Worm (Caenorhabditis elegans) whole organism, young adult: ENCODE data around the gene nhr-138.

ENCODE experiments used
- B0019.2 ChIP-seq: fragments of 200-800 bp; sonication (Bioruptor generic); conservative IDR thresholded peaks from 2 replicates; pipeline ENCODE4 v1.3.6; 2022; ENCODE audit warnings: missing genetic modification reagents, missing genetic modification characterization, missing compliant biosample characterization
- B0035.1 ChIP-seq: sonication (generic microtip); optimal IDR thresholded peaks from 2 replicates; lab custom pipeline; 2016; ENCODE audit warnings: missing genetic modification characterization, mild to moderate bottlenecking, missing compliant biosample characterization, missing genotype, missing genetic modification reagents
- F37B4.10 ChIP-seq: fragments of 200-800 bp; sonication (Bioruptor generic); IDR thresholded peaks from 2 replicates; pipeline ENCODE4 v1.3.6; 2022; ENCODE audit warnings: missing genetic modification characterization, missing compliant biosample characterization
- F55B11.4 ChIP-seq: sonication (generic microtip); optimal IDR thresholded peaks from 2 replicates; lab custom pipeline; 2016; ENCODE audit warnings: missing compliant biosample characterization, missing genetic modification characterization, borderline replicate concordance; ENCODE audit not compliant: insufficient read depth
- F57A8.1 ChIP-seq: fragments of 200-800 bp; sonication (Bioruptor generic); optimal IDR thresholded peaks from 2 replicates; lab custom pipeline; 2018; ENCODE audit warnings: mild to moderate bottlenecking, missing genetic modification characterization, moderate library complexity, missing compliant biosample characterization
- K12H6.12 ChIP-seq: fragments of 200-800 bp; sonication (Bioruptor generic); optimal IDR thresholded peaks from 2 replicates; lab custom pipeline; 2018; ENCODE audit warnings: mild to moderate bottlenecking, missing genetic modification characterization, missing compliant biosample characterization
- Y53F4B.3 ChIP-seq: fragments of 200-800 bp; sonication (Bioruptor generic); IDR thresholded peaks from 2 replicates; pipeline ENCODE4 v1.3.6; 2022; ENCODE audit warnings: missing genetic modification reagents, missing genetic modification characterization, missing compliant biosample characterization
- Y67H2A.10 ChIP-seq: fragments of 200-800 bp; sonication (Bioruptor generic); conservative IDR thresholded peaks from 2 replicates; pipeline ENCODE4 v1.3.6; 2022; ENCODE audit warnings: missing genetic modification reagents, missing genetic modification characterization, missing compliant biosample characterization
- Y79H2A.3 ChIP-seq: fragments of 200-800 bp; sonication (Bioruptor generic); conservative IDR thresholded peaks from 2 replicates; pipeline ENCODE4 v1.3.6; 2022; ENCODE audit warnings: missing genetic modification reagents, missing genetic modification characterization, missing compliant biosample characterization
- atf-7 ChIP-seq: sonication (generic microtip); optimal IDR thresholded peaks from 2 replicates; lab custom pipeline; 2017; ENCODE audit warnings: mild to moderate bottlenecking, missing genetic modification characterization, missing compliant biosample characterization
- attf-6 ChIP-seq: fragments of 200-800 bp; sonication (Bioruptor generic); IDR thresholded peaks from 2 replicates; pipeline ENCODE4 v1.3.6; 2022; ENCODE audit warnings: missing genetic modification reagents, missing genetic modification characterization, missing compliant biosample characterization
- ceh-58 ChIP-seq: fragments of 200-800 bp; sonication (Bioruptor generic); IDR thresholded peaks from 2 replicates; pipeline ENCODE4 v1.3.6; 2022; ENCODE audit warnings: missing genetic modification characterization, missing compliant biosample characterization
- ceh-79 ChIP-seq: sonication (generic microtip); optimal IDR thresholded peaks from 2 replicates; lab custom pipeline; 2017; ENCODE audit warnings: mild to moderate bottlenecking, missing genetic modification characterization, missing compliant biosample characterization
- ceh-91 ChIP-seq: fragments of 200-800 bp; sonication (Bioruptor generic); IDR thresholded peaks from 2 replicates; pipeline ENCODE4 v1.3.6; 2022; ENCODE audit warnings: missing genetic modification reagents, missing genetic modification characterization, missing compliant biosample characterization
- chd-7 ChIP-seq: sonication (generic microtip); optimal IDR thresholded peaks from 2 replicates; lab custom pipeline; 2016; ENCODE audit warnings: mild to moderate bottlenecking, missing genetic modification characterization, moderate library complexity, missing compliant biosample characterization
- efl-1 ChIP-seq: fragments of 150-350 bp; optimal IDR thresholded peaks from 2 replicates; lab custom pipeline; 2014; ENCODE audit warnings: missing biosample characterization, missing genetic modification reagents, missing genetic modification characterization
- egrh-3 ChIP-seq: fragments of 200-800 bp; sonication (Bioruptor generic); IDR thresholded peaks from 2 replicates; pipeline ENCODE4 v1.3.6; 2022; ENCODE audit warnings: missing genetic modification reagents, missing genetic modification characterization, missing compliant biosample characterization
- gei-17 ChIP-seq: fragments of 200-800 bp; sonication (Bioruptor generic); optimal IDR thresholded peaks from 2 replicates; lab custom pipeline; 2018; ENCODE audit warnings: mild to moderate bottlenecking, missing genetic modification characterization, missing compliant biosample characterization
- him-1 ChIP-seq: sonication (generic microtip); optimal IDR thresholded peaks from 2 replicates; lab custom pipeline; 2016; ENCODE audit warnings: missing genotype, missing genetic modification reagents, missing genetic modification characterization, missing compliant biosample characterization
- hlh-12 ChIP-seq: sonication (generic microtip); optimal IDR thresholded peaks from 2 replicates; lab custom pipeline; 2016; ENCODE audit warnings: missing genetic modification characterization, missing compliant biosample characterization
- hlh-26 ChIP-seq: fragments of 200-800 bp; sonication (Bioruptor generic); conservative IDR thresholded peaks from 2 replicates; pipeline ENCODE4 v1.3.6; 2022; ENCODE audit warnings: missing genetic modification reagents, missing genetic modification characterization, missing compliant biosample characterization
- hmg-1.2 ChIP-seq: fragments of 200-800 bp; sonication (Bioruptor generic); IDR thresholded peaks from 2 replicates; pipeline ENCODE4 v1.3.6; 2022; ENCODE audit warnings: missing genetic modification reagents, missing genetic modification characterization, missing compliant biosample characterization
- hmg-20 ChIP-seq: fragments of 200-800 bp; sonication (Bioruptor generic); IDR thresholded peaks from 2 replicates; pipeline ENCODE4 v1.3.6; 2022; ENCODE audit warnings: missing genetic modification reagents, missing genetic modification characterization, missing compliant biosample characterization
- hrde-1 ChIP-seq: sonication (generic microtip); optimal IDR thresholded peaks from 2 replicates; lab custom pipeline; 2016; ENCODE audit warnings: missing genetic modification characterization, mild to moderate bottlenecking, missing compliant biosample characterization, moderate library complexity, missing genotype, missing genetic modification reagents, borderline replicate concordance
- lin-40 ChIP-seq: sonication (generic microtip); optimal IDR thresholded peaks from 2 replicates; lab custom pipeline; 2016; ENCODE audit warnings: missing genetic modification characterization, mild to moderate bottlenecking, missing compliant biosample characterization, missing genotype, missing genetic modification reagents
- madf-3 ChIP-seq: fragments of 200-800 bp; sonication (Bioruptor generic); IDR thresholded peaks from 2 replicates; pipeline ENCODE4 v1.3.6; 2022; ENCODE audit warnings: missing genetic modification reagents, missing genetic modification characterization, missing compliant biosample characterization
- mes-4 ChIP-seq: sonication (generic microtip); optimal IDR thresholded peaks from 2 replicates; lab custom pipeline; 2016; ENCODE audit warnings: missing genotype, missing genetic modification characterization, missing compliant biosample characterization
- mxl-1 ChIP-seq: sonication (generic microtip); optimal IDR thresholded peaks from 2 replicates; lab custom pipeline; 2016; ENCODE audit warnings: missing genetic modification characterization, missing compliant biosample characterization
- nfya-2 ChIP-seq: fragments of 200-800 bp; sonication (Bioruptor generic); IDR thresholded peaks from 2 replicates; pipeline ENCODE4 v1.3.6; 2022; ENCODE audit warnings: missing genetic modification reagents, missing genetic modification characterization, missing compliant biosample characterization
- nhr-179 ChIP-seq: sonication (generic microtip); optimal IDR thresholded peaks from 2 replicates; lab custom pipeline; 2016; ENCODE audit warnings: mild to moderate bottlenecking, missing genetic modification characterization, missing compliant biosample characterization
- nhr-27 ChIP-seq: fragments of 200-800 bp; sonication (Bioruptor generic); optimal IDR thresholded peaks from 2 replicates; lab custom pipeline; 2018; ENCODE audit warnings: mild to moderate bottlenecking, missing genetic modification characterization, moderate library complexity, missing compliant biosample characterization
- rcor-1 ChIP-seq: fragments of 200-800 bp; sonication (Bioruptor generic); IDR thresholded peaks from 2 replicates; pipeline ENCODE4 v1.3.6; 2022; ENCODE audit warnings: missing genetic modification reagents, missing genetic modification characterization, missing compliant biosample characterization
- rec-8 ChIP-seq, 2 experiments: sonication (generic microtip); optimal IDR thresholded peaks; 2 replicates each; lab custom pipeline; 2016; ENCODE audit warnings: mild to moderate bottlenecking in 2 of 2, missing genetic modification characterization in 2 of 2, missing genetic modification reagents in 2 of 2, missing genotype in 2 of 2, missing biosample characterization in 1 of 2, missing compliant biosample characterization in 1 of 2, moderate library complexity in 1 of 2
- repo-1 ChIP-seq: sonication (generic microtip); optimal IDR thresholded peaks from 2 replicates; lab custom pipeline; 2017; ENCODE audit warnings: mild to moderate bottlenecking, missing genetic modification characterization, missing compliant biosample characterization
- rpc-1 ChIP-seq, 2 experiments: fragments of 150-350 bp in 1 of 2; sonication (generic microtip) in 1 of 2; optimal IDR thresholded peaks; 2 replicates each; lab custom pipeline; 2014 to 2018; ENCODE audit warnings: missing biosample characterization in 1 of 2, missing genetic modification characterization in 1 of 2, missing genetic modification reagents in 1 of 2, missing genotype in 1 of 2
- sdz-38 ChIP-seq: sonication (generic microtip); optimal IDR thresholded peaks from 2 replicates; lab custom pipeline; 2016; ENCODE audit warnings: missing genotype, missing genetic modification characterization, missing compliant biosample characterization
- sea-2 ChIP-seq: fragments of 200-800 bp; sonication (Bioruptor generic); IDR thresholded peaks from 2 replicates; pipeline ENCODE4 v1.3.6; 2022; ENCODE audit warnings: missing genetic modification characterization, missing compliant biosample characterization
- snpc-1.1 ChIP-seq: sonication (generic microtip); optimal IDR thresholded peaks from 2 replicates; lab custom pipeline; 2017; ENCODE audit warnings: missing genetic modification characterization, mild to moderate bottlenecking, missing compliant biosample characterization, antibody characterized with exemption, moderate library complexity, missing genotype, missing genetic modification reagents; ENCODE audit not compliant: insufficient read depth
- snpc-3.4 ChIP-seq: sonication (generic microtip); optimal IDR thresholded peaks from 2 replicates; lab custom pipeline; 2017; ENCODE audit warnings: missing genetic modification characterization, mild to moderate bottlenecking, missing compliant biosample characterization, antibody characterized with exemption, moderate library complexity, missing genotype, missing genetic modification reagents
- snpc-4 ChIP-seq, 5 experiments: fragments of 150-350 bp in 1 of 5; sonication (generic microtip) in 4 of 5; optimal IDR thresholded peaks; 2 replicates each; lab custom pipeline; 2014 to 2018; ENCODE audit warnings: missing genetic modification characterization in 5 of 5, missing biosample characterization in 3 of 5, antibody characterized with exemption in 2 of 5, mild to moderate bottlenecking in 2 of 5, missing compliant biosample characterization in 2 of 5, missing genotype in 2 of 5, moderate library complexity in 2 of 5, missing genetic modification reagents in 1 of 5
- somi-1 ChIP-seq: fragments of 200-800 bp; sonication (Bioruptor generic); optimal IDR thresholded peaks from 2 replicates; lab custom pipeline; 2018; ENCODE audit warnings: mild to moderate bottlenecking, missing genetic modification characterization, missing compliant biosample characterization
- sptf-2 ChIP-seq: fragments of 200-800 bp; sonication (Bioruptor generic); optimal IDR thresholded peaks from 2 replicates; lab custom pipeline; 2018; ENCODE audit warnings: mild to moderate bottlenecking, missing genetic modification characterization, missing compliant biosample characterization
- tbx-9 ChIP-seq: sonication (generic microtip); optimal IDR thresholded peaks from 2 replicates; lab custom pipeline; 2016; ENCODE audit warnings: borderline replicate concordance, missing genetic modification characterization, inconsistent platforms, missing compliant biosample characterization
- unc-62 ChIP-seq: fragments of 150-350 bp; optimal IDR thresholded peaks from 2 replicates; lab custom pipeline; 2014; ENCODE audit warnings: missing biosample characterization, missing genetic modification reagents, missing genetic modification characterization
- zfh-2 ChIP-seq: fragments of 200-800 bp; sonication (Bioruptor generic); conservative IDR thresholded peaks from 2 replicates; pipeline ENCODE4 v1.3.6; 2022; ENCODE audit warnings: missing genetic modification reagents, missing genetic modification characterization, missing compliant biosample characterization
- zim-3 ChIP-seq: sonication (generic microtip); optimal IDR thresholded peaks from 2 replicates; lab custom pipeline; 2017; ENCODE audit warnings: mild to moderate bottlenecking, missing genetic modification characterization, moderate library complexity, missing compliant biosample characterization
- ztf-26 ChIP-seq: sonication (generic microtip); optimal IDR thresholded peaks from 2 replicates; lab custom pipeline; 2017; ENCODE audit warnings: missing genetic modification characterization, missing compliant biosample characterization

nhr-138 gene

DNA sequence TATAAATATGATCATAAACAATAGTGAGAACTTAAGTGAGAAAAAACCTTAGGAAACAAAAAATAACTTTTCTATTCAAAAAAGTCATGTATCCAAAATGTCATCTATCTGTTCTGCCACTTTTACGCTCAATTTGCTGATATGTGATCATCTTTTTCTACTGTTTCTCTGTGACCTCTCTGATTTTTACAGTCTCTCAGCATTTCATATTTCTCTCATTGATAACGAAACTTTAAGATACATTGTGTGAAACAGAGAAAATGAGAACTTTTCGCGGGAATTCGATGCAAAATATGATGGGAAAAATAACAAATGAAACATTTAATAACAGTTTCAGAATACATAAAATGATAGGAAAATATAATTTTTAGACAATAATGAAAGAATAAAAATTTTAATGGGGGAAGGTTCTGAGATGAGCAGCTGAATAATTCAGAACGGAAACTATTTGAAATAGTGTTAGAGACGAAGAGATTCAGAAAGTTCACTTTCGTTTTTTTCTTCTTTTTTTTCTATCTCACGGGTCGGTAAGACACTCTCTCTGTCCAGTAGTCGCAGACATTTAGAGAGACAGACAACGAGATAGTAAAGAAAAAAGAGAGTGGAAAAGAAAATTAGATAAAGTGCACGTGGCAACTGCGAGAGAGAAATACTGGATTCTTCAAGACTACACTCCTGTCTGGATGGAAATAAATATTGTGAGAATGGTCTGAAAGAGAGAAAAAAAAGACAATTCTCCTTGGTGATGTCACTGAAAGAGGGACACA lies 47.6 kb upstream of the nhr-138 start (continued):
- no peak for TF ChIP-seq B0019.2 (GFP tag; lab: Robert Waterston, UW)
- no peak for TF ChIP-seq hrde-1 (tag; lab: Kevin White, UChicago)
- TF ChIP-seq rpc-1 (optimal IDR thresholded peaks at IDR 0.05; lab: Kevin White, UChicago): no peak
- no peak for TF ChIP-seq rpc-1 (tag; optimal IDR thresholded peaks at IDR 0.05; lab: Kevin White, UChicago)
- TF ChIP-seq madf-3: no peak
- no peak for TF ChIP-seq ceh-58 (GFP tag; lab: Robert Waterston, UW)
- no peak for TF ChIP-seq nhr-27 (tag; lab: Kevin White, UChicago)
- no peak for TF ChIP-seq sdz-38
- TF ChIP-seq nhr-179: no peak
- no peak for TF ChIP-seq zim-3 (tag; lab: Kevin White, UChicago)
- no peak for TF ChIP-seq zfh-2
- TF ChIP-seq lin-40 (tag; lab: Kevin White, UChicago): peak; percentile 80
- TF ChIP-seq chd-7 (tag; lab: Kevin White, UChicago): peak; percentile 42
- no peak for TF ChIP-seq snpc-3.4
- no peak for TF ChIP-seq unc-62
- TF ChIP-seq efl-1: no peak
- no peak for TF ChIP-seq atf-7 (tag; lab: Kevin White, UChicago)
- no peak for TF ChIP-seq Y53F4B.3 (GFP tag; lab: Robert Waterston, UW)
- no peak for TF ChIP-seq sptf-2
- TF ChIP-seq mes-4 (tag; lab: Kevin White, UChicago): no peak
- no peak for TF ChIP-seq Y67H2A.10 (GFP tag; lab: Robert Waterston, UW)
- no peak for TF ChIP-seq ztf-26 (tag; lab: Kevin White, UChicago)
- no peak for TF ChIP-seq snpc-1.1
- no peak for TF ChIP-seq Y79H2A.3
- TF ChIP-seq ceh-79 (tag; lab: Kevin White, UChicago): no peak
- TF ChIP-seq him-1 (tag; lab: Kevin White, UChicago): no peak
- no peak for TF ChIP-seq snpc-4 (GFP tag; optimal IDR thresholded peaks at IDR 0.05; lab: Kevin White, UChicago)
- TF ChIP-seq snpc-4 (tag; optimal IDR thresholded peaks at IDR 0.05; lab: Kevin White, UChicago): peak in 1 of 4 experiments; percentile 6
- no peak for TF ChIP-seq rec-8 (tag; optimal IDR thresholded peaks at IDR 0.05; lab: Kevin White, UChicago)
- TF ChIP-seq gei-17 (GFP tag; lab: Kevin White, UChicago): no peak
- TF ChIP-seq hmg-20 (GFP tag; lab: Robert Waterston, UW): no peak
- TF ChIP-seq rcor-1 (GFP tag; lab: Robert Waterston, UW): no peak
- TF ChIP-seq attf-6 (GFP tag; lab: Robert Waterston, UW): no peak
- TF ChIP-seq K12H6.12 (tag; lab: Kevin White, UChicago): peak; percentile 29
- no peak for TF ChIP-seq F37B4.10 (GFP tag; lab: Robert Waterston, UW)
- TF ChIP-seq egrh-3 (GFP tag; lab: Robert Waterston, UW): no peak
- TF ChIP-seq ceh-91 (GFP tag; lab: Robert Waterston, UW): no peak
- no peak for TF ChIP-seq F57A8.1 (GFP tag; lab: Kevin White, UChicago)
- no peak for TF ChIP-seq tbx-9
- TF ChIP-seq somi-1: peak; percentile 83
- TF ChIP-seq hlh-12 (tag; lab: Kevin White, UChicago): no peak
- TF ChIP-seq hmg-1.2 (GFP tag; lab: Robert Waterston, UW): peak; percentile 80
- no peak for TF ChIP-seq sea-2 (GFP tag; lab: Robert Waterston, UW)
- TF ChIP-seq nfya-2 (GFP tag; lab: Robert Waterston, UW): no peak
- no peak for TF ChIP-seq mxl-1 (tag; lab: Kevin White, UChicago)
- no peak for TF ChIP-seq B0035.1 (tag; lab: Kevin White, UChicago)
- TF ChIP-seq repo-1 (tag; lab: Kevin White, UChicago): no peak
- TF ChIP-seq F55B11.4 (tag; lab: Kevin White, UChicago): no peak
- TF ChIP-seq hlh-26 (GFP tag; lab: Robert Waterston, UW): no peak
